Fruit fly (Drosophila melanogaster) whole organism: ENCODE data around the gene CG7255.

Source experiments
- CG8478 ChIP-seq: fragments of >200 bp; optimal IDR thresholded peaks from 2 replicates; lab custom pipeline; 2018; ENCODE audit warnings: inconsistent platforms
- Dll ChIP-seq: fragments of >200 bp; optimal IDR thresholded peaks from 2 replicates; lab custom pipeline; 2017
- EcR ChIP-seq, 2 experiments: fragments of >200 bp; optimal IDR thresholded peaks; 2 replicates each; lab custom pipeline; 2017; ENCODE audit warnings: missing biosample characterization in 2 of 2, missing genetic modification characterization in 2 of 2, missing genetic modification reagents in 2 of 2
- pan ChIP-seq: fragments of >200 bp; optimal IDR thresholded peaks from 2 replicates; lab custom pipeline; 2017
- psq ChIP-seq: fragments of >200 bp; optimal IDR thresholded peaks from 2 replicates; lab custom pipeline; 2017
- usp ChIP-seq: fragments of >200 bp; optimal IDR thresholded peaks from 2 replicates; lab custom pipeline; 2017; ENCODE audit warnings: missing biosample characterization, missing genetic modification characterization, mixed read lengths

- TF ChIP-seq psq (lab: Kevin White, UChicago) (no peak), CG8478 (lab: Kevin White, UChicago) (no peak), usp (GFP tag; lab: Kevin White, UChicago) (no peak), pan (no peak), EcR (GFP tag; optimal IDR thresholded peaks at IDR 0.05; lab: Kevin White, UChicago) (no peak), Dll (no peak)
Observed at dm6 chr3L:15352048-15352447, 48.0 kb downstream of the CG7255 start.
